Worm (Caenorhabditis elegans) whole organism, early embryonic: Measurements from ENCODE around the gene F53C3.6.

Experiments used
- aly-1 ChIP-seq: sonication (generic microtip); optimal IDR thresholded peaks from 2 replicates; lab custom pipeline; 2016; ENCODE audit warnings: missing genetic modification characterization, missing compliant biosample characterization
- ama-1 ChIP-seq: fragments of 150-350 bp; optimal IDR thresholded peaks from 2 replicates; lab custom pipeline; 2014
- tbx-37 ChIP-seq: fragments of 200-800 bp; sonication (Bioruptor generic); conservative IDR thresholded peaks from 2 replicates; pipeline ENCODE4 v1.3.6; 2022; ENCODE audit warnings: missing genetic modification reagents, missing genetic modification characterization, missing compliant biosample characterization
- tra-4 ChIP-seq: sonication (generic microtip); optimal IDR thresholded peaks from 2 replicates; lab custom pipeline; 2017; ENCODE audit warnings: missing genetic modification characterization, missing compliant biosample characterization

ce11 chrII:3894755-3895154 is 3.2 kb upstream of the F53C3.6 start, which contains the start of gene F53C3.7:
- TF ChIP-seq tra-4, result no peak
- TF ChIP-seq tbx-37, result no peak
- TF ChIP-seq aly-1 (tag; lab: Kevin White, UChicago), result no peak
- no peak for TF ChIP-seq ama-1 (lab: Kevin White, UChicago)
